Fruit fly (Drosophila melanogaster): Measurements from ENCODE around the gene CG14397.

- TF ChIP-seq Mnt (GFP tag; optimal IDR thresholded peaks at IDR 0.05) (no peak), tj (GFP tag; optimal IDR thresholded peaks at IDR 0.05) (no peak), bab1 (GFP tag; optimal IDR thresholded peaks at IDR 0.05) (no peak), CG33017 (tag; optimal IDR thresholded peaks at IDR 0.05) (no peak), CG7045 (GFP tag; optimal IDR thresholded peaks at IDR 0.05) (no peak)
Measured at dm6 chr2L:21089075-21089474, 2.0 kb upstream of the CG14397 start, which contains the start of gene CG9259.
